Fruit fly (Drosophila melanogaster): ENCODE results near the gene mRpS26.

- TF ChIP-seq CG8301 (tag; optimal IDR thresholded peaks at IDR 0.05) (peak; percentile 96), CG32121 (GFP tag; IDR thresholded peaks at IDR 0.05) (peak; percentile 92), CG15710 (tag; optimal IDR thresholded peaks at IDR 0.05) (peak; percentile 99), CG9948 (tag; optimal IDR thresholded peaks at IDR 0.05) (peak; percentile 99), rn (GFP tag; IDR thresholded peaks at IDR 0.05) (peak; percentile 84), gl (tag; optimal IDR thresholded peaks at IDR 0.05) (peak; percentile 78), Ets98B (GFP tag; IDR thresholded peaks at IDR 0.05) (peak; percentile 85), CG34367 (tag; optimal IDR thresholded peaks at IDR 0.05) (peak; percentile 96), EcR (GFP tag; optimal IDR thresholded peaks at IDR 0.05) (peak; percentile 99), CG13204 (GFP tag; optimal IDR thresholded peaks at IDR 0.05) (peak; percentile 90), Pif1A (GFP tag; optimal IDR thresholded peaks at IDR 0.05) (peak; percentile 76)
Observed at dm6 chr3L:18077649-18078417, 28.5 kb upstream of the mRpS26 start.
